3 fruit fly cellular contexts compared by ENCODE assay signal in genomic region chr2L:8488735-8489134, dm6.
A peak's percentile ranks its signal among the peaks of the same experiment; 100 is the strongest.
TF ChIP-seq lines count a peak whose summit lies in the region.

Gene CG13088, plus strand, starts transcription at chr2L:8488981.

TF ChIP-seq in whole organism, embryonic, 481 proteins besides CTCF, POLR2A, EP300 and RAD21 (continued from another document and continues in another):
- TF ChIP-seq CG8290 (GFP tag; optimal IDR thresholded peaks at IDR 0.05; lab: Kevin White, UChicago) (peak; percentile 75), CG8290 (tag; optimal IDR thresholded peaks at IDR 0.05; lab: Kevin White, UChicago) (no peak), trem (tag; optimal IDR thresholded peaks at IDR 0.05; lab: Kevin White, UChicago) (peak; percentile 70), psq (GFP tag; optimal IDR thresholded peaks at IDR 0.05; lab: Kevin White, UChicago) (no peak), bowl (GFP tag; IDR thresholded peaks at IDR 0.05; lab: Robert Waterston, UW) (no peak), Myb (GFP tag; optimal IDR thresholded peaks at IDR 0.05; lab: Kevin White, UChicago) (peak; percentile 95), insv (GFP tag; optimal IDR thresholded peaks at IDR 0.05; lab: Kevin White, UChicago) (no peak), dmrt11E (tag; optimal IDR thresholded peaks at IDR 0.05; lab: Kevin White, UChicago) (peak; percentile 23), CG10543 (GFP tag; optimal IDR thresholded peaks at IDR 0.05; lab: Kevin White, UChicago) (no peak), ssp (GFP tag; IDR thresholded peaks at IDR 0.05; lab: Robert Waterston, UW) (no peak), shn (GFP tag; optimal IDR thresholded peaks at IDR 0.05; lab: Kevin White, UChicago) (no peak), vfl (GFP tag; optimal IDR thresholded peaks at IDR 0.05; lab: Kevin White, UChicago) (peak; percentile 31), CG16815 (GFP tag; optimal IDR thresholded peaks at IDR 0.05; lab: Kevin White, UChicago) (no peak), HHEX (GFP tag; optimal IDR thresholded peaks at IDR 0.05; lab: Kevin White, UChicago) (no peak), YL-1 (GFP tag; optimal IDR thresholded peaks at IDR 0.05; lab: Kevin White, UChicago) (peak; percentile 3), cato (GFP tag; optimal IDR thresholded peaks at IDR 0.05; lab: Kevin White, UChicago; ENCODE audit: borderline replicate concordance) (no peak), cg (GFP tag; optimal IDR thresholded peaks at IDR 0.05; lab: Kevin White, UChicago) (no peak), CG8924 (tag; optimal IDR thresholded peaks at IDR 0.05; lab: Kevin White, UChicago) (no peak), stc (GFP tag; IDR thresholded peaks at IDR 0.05; lab: Robert Waterston, UW) (no peak), CG4707 (GFP tag; optimal IDR thresholded peaks at IDR 0.05; lab: Kevin White, UChicago) (no peak), hkb (optimal IDR thresholded peaks at IDR 0.05; lab: Kevin White, UChicago) (no peak), hkb (GFP tag; IDR thresholded peaks at IDR 0.05; lab: Robert Waterston, UW) (no peak), emc (GFP tag; optimal IDR thresholded peaks at IDR 0.05; lab: Kevin White, UChicago) (no peak), CG31365 (tag; optimal IDR thresholded peaks at IDR 0.05; lab: Kevin White, UChicago) (peak; percentile 99), ci (GFP tag; IDR thresholded peaks at IDR 0.05; lab: Robert Waterston, UW) (0 out of 3 replicates have a peak, but pooled peaks have one; percentile 37), CG11247 (GFP tag; IDR thresholded peaks at IDR 0.05; lab: Robert Waterston, UW) (no peak), Hsf (GFP tag; optimal IDR thresholded peaks at IDR 0.05; lab: Kevin White, UChicago) (peak; percentile 36), CG14014 (GFP tag; IDR thresholded peaks at IDR 0.05; lab: Robert Waterston, UW) (peak; percentile 25; the same call in 1 of the 2 replicates), Sry-δ (GFP tag; optimal IDR thresholded peaks at IDR 0.05; lab: Kevin White, UChicago) (peak; percentile 47), CrebB (tag; optimal IDR thresholded peaks at IDR 0.05; lab: Kevin White, UChicago) (no peak), Neu2 (GFP tag; optimal IDR thresholded peaks at IDR 0.05; lab: Kevin White, UChicago; ENCODE audit: borderline replicate concordance) (no peak), CG31224 (GFP tag; IDR thresholded peaks at IDR 0.05; lab: Robert Waterston, UW) (no peak), E2f2 (GFP tag; IDR thresholded peaks at IDR 0.05; lab: Robert Waterston, UW) (peak; percentile 96), E2f1 (GFP tag; IDR thresholded peaks at IDR 0.05; lab: Robert Waterston, UW) (no peak), CG32767 (GFP tag; IDR thresholded peaks at IDR 0.05; lab: Robert Waterston, UW) (no peak), CG7786 (GFP tag; optimal IDR thresholded peaks at IDR 0.05; lab: Kevin White, UChicago) (peak; percentile 44), row (GFP tag; IDR thresholded peaks at IDR 0.05; lab: Robert Waterston, UW) (no peak), Dbx (GFP tag; IDR thresholded peaks at IDR 0.05; lab: Robert Waterston, UW) (0 out of 3 replicates have a peak, but pooled peaks have one; percentile 21), CG3847 (GFP tag; IDR thresholded peaks at IDR 0.05; lab: Robert Waterston, UW) (peak; percentile 67), slou (GFP tag; optimal IDR thresholded peaks at IDR 0.05; lab: Kevin White, UChicago) (no peak), CG6683 (GFP tag; optimal IDR thresholded peaks at IDR 0.05; lab: Kevin White, UChicago) (no peak), her (GFP tag; optimal IDR thresholded peaks at IDR 0.05; lab: Kevin White, UChicago) (no peak), CG12104 (GFP tag; optimal IDR thresholded peaks at IDR 0.05; lab: Kevin White, UChicago) (no peak), CG18764 (GFP tag; optimal IDR thresholded peaks at IDR 0.05; lab: Kevin White, UChicago) (no peak), CG3281 (GFP tag; optimal IDR thresholded peaks at IDR 0.05; lab: Kevin White, UChicago) (no peak)

TF ChIP-seq in whole organism, prepupa, 60 proteins besides CTCF, POLR2A, EP300 and RAD21 (continued from another document):
- TF ChIP-seq CG10631 (GFP tag; optimal IDR thresholded peaks at IDR 0.05; lab: Kevin White, UChicago): no peak
- no peak for TF ChIP-seq CG6276 (GFP tag; optimal IDR thresholded peaks at IDR 0.05; lab: Kevin White, UChicago)
- no peak for TF ChIP-seq CG32006 (GFP tag; optimal IDR thresholded peaks at IDR 0.05; lab: Kevin White, UChicago)
- no peak for TF ChIP-seq CG3032 (tag; optimal IDR thresholded peaks at IDR 0.05; lab: Kevin White, UChicago)
- no peak for TF ChIP-seq CG4318 (GFP tag; optimal IDR thresholded peaks at IDR 0.05; lab: Kevin White, UChicago)
- TF ChIP-seq esn (GFP tag; optimal IDR thresholded peaks at IDR 0.05; lab: Kevin White, UChicago): no peak

TF ChIP-seq in whole organism, wandering third instar larva, 38 proteins besides CTCF, POLR2A, EP300 and RAD21 (continued from another document):
- no peak for TF ChIP-seq Rel (GFP tag; optimal IDR thresholded peaks at IDR 0.05; lab: Kevin White, UChicago)
- TF ChIP-seq Rel (tag; optimal IDR thresholded peaks at IDR 0.05; lab: Kevin White, UChicago): no peak
- TF ChIP-seq N (GFP tag; optimal IDR thresholded peaks at IDR 0.05; lab: Kevin White, UChicago): peak; percentile 39
- peak; percentile 67 for TF ChIP-seq Hnf4 (GFP tag; optimal IDR thresholded peaks at IDR 0.05; lab: Kevin White, UChicago)
- TF ChIP-seq fru (GFP tag; optimal IDR thresholded peaks at IDR 0.05; lab: Kevin White, UChicago): peak; percentile 14
- TF ChIP-seq pan (optimal IDR thresholded peaks at IDR 0.05; lab: Kevin White, UChicago): no peak
TF ChIP-seq in whole organism, wandering third instar larva: peak in this region for 10.
